Worm (Caenorhabditis elegans) whole organism, L2 larva: ENCODE data around the gene lido-13.
A peak's percentile ranks its signal among the peaks of the same experiment; 100 is the strongest.

Source experiments
- C34F6.9 ChIP-seq: fragments of 150-350 bp; optimal IDR thresholded peaks from 2 replicates; lab custom pipeline; 2014; ENCODE audit warnings: missing biosample characterization, missing genetic modification characterization
- F13H6.1 ChIP-seq: sonication (generic microtip); optimal IDR thresholded peaks from 2 replicates; lab custom pipeline; 2016; ENCODE audit warnings: missing genetic modification characterization, missing compliant biosample characterization
- R02D3.7 ChIP-seq: fragments of 150-350 bp; optimal IDR thresholded peaks from 2 replicates; lab custom pipeline; 2014; ENCODE audit warnings: missing biosample characterization, missing genetic modification characterization
- ZK546.5 ChIP-seq: sonication (generic microtip); optimal IDR thresholded peaks from 2 replicates; lab custom pipeline; 2017; ENCODE audit warnings: missing biosample characterization, missing genetic modification characterization
- alr-1 ChIP-seq: fragments of 150-350 bp; optimal IDR thresholded peaks from 2 replicates; lab custom pipeline; 2014; ENCODE audit warnings: missing biosample characterization, missing genetic modification characterization
- blmp-1 ChIP-seq: sonication (generic microtip); optimal IDR thresholded peaks from 2 replicates; lab custom pipeline; 2017; ENCODE audit warnings: missing genetic modification characterization, mild to moderate bottlenecking, missing compliant biosample characterization, antibody characterized with exemption, moderate library complexity; ENCODE audit not compliant: insufficient read depth
- ceh-82 ChIP-seq: fragments of 150-350 bp; optimal IDR thresholded peaks from 2 replicates; lab custom pipeline; 2014; ENCODE audit warnings: missing biosample characterization, missing genetic modification characterization
- crh-2 ChIP-seq: sonication (generic microtip); optimal IDR thresholded peaks from 2 replicates; lab custom pipeline; 2017; ENCODE audit warnings: missing biosample characterization, missing genetic modification characterization
- egl-27 ChIP-seq: sonication (generic microtip); optimal IDR thresholded peaks from 3 replicates; lab custom pipeline; 2017; ENCODE audit warnings: missing biosample characterization, missing genetic modification reagents, missing genetic modification characterization
- elt-3 ChIP-seq: sonication (generic microtip); optimal IDR thresholded peaks from 2 replicates; lab custom pipeline; 2017; ENCODE audit warnings: missing biosample characterization, missing genetic modification characterization
- fos-1 ChIP-seq: fragments of 150-350 bp; optimal IDR thresholded peaks from 2 replicates; lab custom pipeline; 2014; ENCODE audit warnings: missing biosample characterization, missing genetic modification characterization
- gmeb-1 ChIP-seq: fragments of 150-350 bp; optimal IDR thresholded peaks from 2 replicates; lab custom pipeline; 2014; ENCODE audit warnings: missing biosample characterization, missing genetic modification characterization
- lin-13 ChIP-seq: fragments of 150-350 bp; optimal IDR thresholded peaks from 2 replicates; lab custom pipeline; 2014; ENCODE audit warnings: missing biosample characterization, missing genetic modification reagents, missing genetic modification characterization
- lin-39 ChIP-seq: fragments of 150-350 bp; optimal IDR thresholded peaks from 2 replicates; lab custom pipeline; 2014; ENCODE audit warnings: missing biosample characterization, missing genetic modification reagents, missing genetic modification characterization
- lsy-2 ChIP-seq, 2 experiments: fragments of 150-350 bp in 1 of 2; sonication (generic microtip) in 1 of 2; optimal IDR thresholded peaks; 2 replicates each; lab custom pipeline; 2014 to 2017; ENCODE audit warnings: missing biosample characterization in 2 of 2, missing genetic modification characterization in 2 of 2
- mab-5 ChIP-seq: fragments of 150-350 bp; optimal IDR thresholded peaks from 2 replicates; lab custom pipeline; 2014; ENCODE audit warnings: missing biosample characterization, missing genetic modification characterization
- mbf-1 ChIP-seq: sonication (generic microtip); optimal IDR thresholded peaks from 2 replicates; lab custom pipeline; 2017; ENCODE audit warnings: missing biosample characterization, missing genetic modification characterization
- mdl-1 ChIP-seq, 2 experiments: fragments of 150-350 bp in 1 of 2; sonication (generic microtip) in 1 of 2; optimal IDR thresholded peaks; 2 replicates each; lab custom pipeline; 2017; ENCODE audit warnings: missing biosample characterization in 2 of 2, missing genetic modification characterization in 2 of 2
- nhr-10 ChIP-seq: sonication (generic microtip); optimal IDR thresholded peaks from 2 replicates; lab custom pipeline; 2017; ENCODE audit warnings: missing biosample characterization, missing genetic modification characterization
- nhr-11 ChIP-seq: fragments of 150-350 bp; optimal IDR thresholded peaks from 2 replicates; lab custom pipeline; 2014; ENCODE audit warnings: missing biosample characterization, missing genetic modification characterization
- nhr-12 ChIP-seq: fragments of 150-350 bp; optimal IDR thresholded peaks from 2 replicates; lab custom pipeline; 2014; ENCODE audit warnings: missing biosample characterization, missing genetic modification characterization
- nhr-129 ChIP-seq: fragments of 150-350 bp; optimal IDR thresholded peaks from 2 replicates; lab custom pipeline; 2014; ENCODE audit warnings: missing biosample characterization, missing genetic modification characterization
- nhr-21 ChIP-seq: fragments of 150-350 bp; optimal IDR thresholded peaks from 2 replicates; lab custom pipeline; 2014; ENCODE audit warnings: missing biosample characterization, missing genetic modification characterization
- nhr-237 ChIP-seq: fragments of 150-350 bp; optimal IDR thresholded peaks from 2 replicates; lab custom pipeline; 2014; ENCODE audit warnings: missing biosample characterization, missing genetic modification characterization
- nhr-6 ChIP-seq: fragments of 150-350 bp; optimal IDR thresholded peaks from 2 replicates; lab custom pipeline; 2014; ENCODE audit warnings: missing biosample characterization, missing genetic modification characterization
- nhr-77 ChIP-seq: fragments of 150-350 bp; optimal IDR thresholded peaks from 2 replicates; lab custom pipeline; 2014; ENCODE audit warnings: missing biosample characterization, missing genetic modification characterization
- peb-1 ChIP-seq: fragments of 150-350 bp; optimal IDR thresholded peaks from 2 replicates; lab custom pipeline; 2014; ENCODE audit warnings: missing biosample characterization, missing genetic modification characterization
- sma-3 ChIP-seq: sonication (generic microtip); optimal IDR thresholded peaks from 2 replicates; lab custom pipeline; 2016; ENCODE audit warnings: missing genetic modification reagents, missing genetic modification characterization, missing compliant biosample characterization
- snpc-4 ChIP-seq: fragments of 150-350 bp; optimal IDR thresholded peaks from 2 replicates; lab custom pipeline; 2014; ENCODE audit warnings: missing biosample characterization, missing genetic modification characterization
- unc-55 ChIP-seq: fragments of 150-350 bp; sonication (generic microtip); optimal IDR thresholded peaks from 3 replicates; lab custom pipeline; 2014; ENCODE audit warnings: missing biosample characterization, missing genetic modification reagents, missing genetic modification characterization
- zag-1 ChIP-seq: fragments of 150-350 bp; optimal IDR thresholded peaks from 2 replicates; lab custom pipeline; 2014; ENCODE audit warnings: missing biosample characterization, missing genetic modification characterization
- ztf-1 ChIP-seq: fragments of 200-800 bp; sonication (Bioruptor generic); conservative IDR thresholded peaks from 2 replicates; pipeline ENCODE4 v1.3.6; 2022; ENCODE audit warnings: missing genetic modification characterization, missing compliant biosample characterization
- ztf-11 ChIP-seq: sonication (generic microtip); optimal IDR thresholded peaks from 2 replicates; lab custom pipeline; 2017; ENCODE audit warnings: missing biosample characterization, missing genetic modification characterization

lido-13 gene

ce11 chrII:3056266-3056872, 2.2 kb upstream of the lido-13 start, which contains the start of gene lin-8:
Gene lin-8 (plus strand): TSS chrII:3056822.
- TF ChIP-seq nhr-21 (tag; lab: Kevin White, UChicago) (no peak), nhr-10 (tag; lab: Kevin White, UChicago) (no peak), ztf-1 (GFP tag; lab: Robert Waterston, UW) (no peak), zag-1 (no peak), C34F6.9 (tag; lab: Kevin White, UChicago) (no peak), lin-13 (GFP tag; lab: Kevin White, UChicago) (no peak), mab-5 (tag; lab: Kevin White, UChicago) (no peak), nhr-6 (tag; lab: Kevin White, UChicago) (no peak), ztf-11 (tag; lab: Kevin White, UChicago) (no peak), unc-55 (GFP tag; lab: Kevin White, UChicago) (no peak)

DNA sequence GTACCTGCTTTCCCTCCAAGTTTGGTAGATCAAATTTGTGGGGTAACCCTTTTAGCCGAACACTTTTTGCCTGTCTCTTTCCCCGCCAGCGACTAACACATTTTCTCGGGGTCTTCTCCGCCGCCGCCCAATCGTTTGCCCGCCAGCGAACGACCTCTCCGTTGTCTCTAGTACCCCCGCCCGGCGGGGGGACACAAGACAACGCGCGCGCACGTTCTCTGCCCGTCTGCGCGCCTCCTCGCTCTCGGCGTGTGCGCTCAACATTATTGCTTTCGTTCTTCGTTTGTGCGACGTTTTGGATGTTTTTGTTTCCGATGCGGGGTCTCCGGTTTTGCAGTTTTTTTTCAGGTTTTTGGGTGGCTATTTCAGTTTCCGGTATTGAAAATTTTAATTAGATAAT, 1.4 kb upstream of the lido-13 start:
- TF ChIP-seq mbf-1 (tag; lab: Kevin White, UChicago) (no peak), crh-2 (peak; percentile 17), C34F6.9 (tag; lab: Kevin White, UChicago) (peak; percentile 35), nhr-129 (tag; lab: Kevin White, UChicago) (peak; percentile 26), unc-55 (GFP tag; lab: Kevin White, UChicago) (peak; percentile 25)
- TF ChIP-seq, all 48 proteins: peak for 4

DNA sequence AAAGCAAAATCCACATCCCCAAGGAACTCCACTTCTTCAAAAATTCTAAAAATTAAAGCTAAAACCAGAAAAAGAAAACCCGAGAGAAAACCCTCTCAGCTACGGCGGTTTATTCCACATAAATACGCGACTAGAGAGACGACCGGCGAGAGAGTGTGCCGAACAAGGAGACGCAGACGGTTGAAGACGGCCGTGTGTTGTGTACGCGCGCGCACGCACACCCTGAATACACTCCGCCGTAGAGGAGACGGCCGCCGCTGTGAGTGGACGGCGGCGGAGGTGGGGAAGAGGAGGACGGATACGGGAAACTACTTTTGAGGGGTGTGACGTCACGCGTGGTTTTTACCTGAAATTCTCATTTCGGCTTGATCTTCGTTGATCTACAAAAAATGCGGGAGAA, 501 bp upstream of the lido-13 start:
- TF ChIP-seq unc-55 (GFP tag; lab: Kevin White, UChicago) = peak; percentile 36
- no peak for TF ChIP-seq nhr-12 (tag; lab: Kevin White, UChicago)
- peak; percentile 19 for TF ChIP-seq F13H6.1 (tag; lab: Kevin White, UChicago)
- no peak for TF ChIP-seq fos-1 (tag; lab: Kevin White, UChicago)

DNA sequence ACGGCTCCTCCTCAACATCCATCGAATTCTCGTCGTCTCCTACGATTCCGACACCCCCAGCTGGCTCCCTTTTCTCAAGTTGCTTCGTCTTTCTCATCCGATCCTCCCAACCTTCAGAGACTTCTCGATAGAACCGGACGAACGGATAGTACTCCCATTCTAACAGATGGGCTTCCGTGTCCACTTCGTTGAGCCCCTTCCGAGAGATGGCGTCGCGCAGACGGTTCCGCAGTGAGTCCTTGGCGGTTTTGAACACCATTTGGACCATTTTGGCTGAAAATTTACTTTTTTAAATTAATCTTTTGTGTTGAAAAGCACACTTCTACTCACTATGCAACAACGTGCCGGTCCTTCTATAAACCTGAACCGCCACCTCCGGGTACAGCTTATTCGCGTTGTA, 432 bp downstream of the lido-13 start:
- TF ChIP-seq nhr-6 (tag; lab: Kevin White, UChicago) (no peak), blmp-1 (no peak), nhr-237 (tag; lab: Kevin White, UChicago) (no peak), fos-1 (tag; lab: Kevin White, UChicago) (no peak), lin-13 (GFP tag; lab: Kevin White, UChicago) (no peak), mab-5 (tag; lab: Kevin White, UChicago) (no peak), ztf-1 (GFP tag; lab: Robert Waterston, UW) (no peak), ceh-82 (no peak), snpc-4 (tag; lab: Kevin White, UChicago) (no peak), egl-27 (tag; lab: Kevin White, UChicago) (no peak), crh-2 (no peak)

DNA sequence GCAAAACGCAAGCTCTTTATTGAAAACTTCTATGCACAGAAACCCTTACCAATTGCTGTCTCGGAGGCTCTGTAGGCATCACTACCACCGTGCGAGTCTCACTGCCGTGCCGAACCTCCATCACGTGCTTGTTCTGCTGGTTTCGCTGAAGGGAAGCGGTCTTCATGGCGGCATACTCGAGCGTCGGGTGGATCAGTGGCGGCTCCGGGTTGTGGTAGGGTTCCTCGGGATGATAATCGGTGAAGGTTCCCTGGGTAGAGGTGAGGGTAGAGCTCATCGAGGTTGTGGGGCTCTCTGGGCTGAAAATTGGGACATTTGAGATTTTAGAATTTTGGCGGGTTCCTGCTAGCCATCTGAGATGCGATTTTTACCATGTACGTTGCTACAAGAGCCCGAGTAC, 1.3 kb downstream of the lido-13 start:
- TF ChIP-seq fos-1 (tag; lab: Kevin White, UChicago) (no peak), R02D3.7 (tag; lab: Kevin White, UChicago) (no peak), mdl-1 (tag; optimal IDR thresholded peaks at IDR 0.05; lab: Kevin White, UChicago) (no peak), unc-55 (GFP tag; lab: Kevin White, UChicago) (no peak), mbf-1 (tag; lab: Kevin White, UChicago) (no peak), blmp-1 (no peak), peb-1 (tag; lab: Kevin White, UChicago) (no peak), lin-13 (GFP tag; lab: Kevin White, UChicago) (no peak), F13H6.1 (tag; lab: Kevin White, UChicago) (no peak), mab-5 (tag; lab: Kevin White, UChicago) (no peak), zag-1 (no peak), elt-3 (tag; lab: Kevin White, UChicago) (no peak), nhr-11 (tag; lab: Kevin White, UChicago) (no peak), lsy-2 (tag; optimal IDR thresholded peaks at IDR 0.05; lab: Kevin White, UChicago) (no peak), nhr-129 (tag; lab: Kevin White, UChicago) (no peak), nhr-10 (tag; lab: Kevin White, UChicago) (no peak), sma-3 (no peak)

DNA sequence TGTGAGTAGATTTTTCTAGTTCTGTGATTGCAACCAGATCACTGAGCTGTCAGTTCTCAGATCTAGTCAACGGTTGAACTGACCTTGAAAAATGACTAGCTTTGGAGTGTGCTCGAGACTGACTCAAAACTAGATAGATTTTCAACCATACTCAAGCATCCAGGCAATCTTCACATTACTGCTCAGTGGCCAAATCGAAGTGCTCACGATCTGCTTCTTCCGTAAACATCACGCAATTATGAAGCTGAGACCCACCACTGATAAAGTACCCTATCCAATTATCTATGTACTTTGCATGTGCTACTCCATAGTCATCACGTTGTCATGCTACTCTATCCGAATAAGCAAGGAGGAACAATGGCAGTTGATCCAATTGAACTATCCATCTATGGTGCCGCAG, 2.8 kb downstream of the lido-13 start:
- TF ChIP-seq ZK546.5 (tag; lab: Kevin White, UChicago) = no peak
- no peak for TF ChIP-seq lin-39 (tag; lab: Kevin White, UChicago)
- TF ChIP-seq nhr-77 = no peak
- TF ChIP-seq gmeb-1 = no peak
- no peak for TF ChIP-seq sma-3
- no peak for TF ChIP-seq nhr-237 (tag; lab: Kevin White, UChicago)
- TF ChIP-seq alr-1 (tag; lab: Kevin White, UChicago) = no peak
- TF ChIP-seq lsy-2 (tag; optimal IDR thresholded peaks at IDR 0.05; lab: Kevin White, UChicago) = no peak
- TF ChIP-seq, all 48 proteins: peak for 0
